Worm (Caenorhabditis elegans) whole organism, L4/young adult: Measurements from ENCODE around the gene cut-6.

Experiments used
- W03F9.2 ChIP-seq: fragments of 150-350 bp; optimal IDR thresholded peaks from 2 replicates; lab custom pipeline; 2014; ENCODE audit warnings: missing biosample characterization, missing genetic modification characterization
- dao-5 ChIP-seq: sonication (generic microtip); optimal IDR thresholded peaks from 2 replicates; lab custom pipeline; 2016; ENCODE audit warnings: missing genotype, missing genetic modification characterization, moderate library complexity, missing compliant biosample characterization
- him-1 ChIP-seq: sonication (generic microtip); optimal IDR thresholded peaks from 2 replicates; lab custom pipeline; 2016; ENCODE audit warnings: missing genotype, missing genetic modification reagents, missing genetic modification characterization, missing compliant biosample characterization

- TF ChIP-seq dao-5 (tag; lab: Kevin White, UChicago) (no peak), W03F9.2 (tag; lab: Kevin White, UChicago) (no peak), him-1 (tag; lab: Kevin White, UChicago) (no peak)
Observed at ce11 chrIII:10942905-10943304, 31.6 kb downstream of the cut-6 start.
